Worm (Caenorhabditis elegans) whole organism, L4 larva: ENCODE measurements around the gene slfl-5.
A peak's percentile ranks its signal among the peaks of the same experiment; 100 is the strongest.

Experiments used
- D1046.2 ChIP-seq: fragments of 200-800 bp; sonication (Bioruptor generic); IDR thresholded peaks from 2 replicates; pipeline ENCODE4 v1.3.6; 2022; ENCODE audit warnings: missing genetic modification characterization, missing compliant biosample characterization
- F10B5.3 ChIP-seq: sonication (generic microtip); optimal IDR thresholded peaks from 2 replicates; lab custom pipeline; 2016; ENCODE audit warnings: mild to moderate bottlenecking, missing genetic modification characterization, missing compliant biosample characterization
- F26F4.8 ChIP-seq: fragments of 200-800 bp; sonication (Bioruptor generic); conservative IDR thresholded peaks from 2 replicates; pipeline ENCODE4 v1.3.6; 2022; ENCODE audit warnings: missing genetic modification characterization, missing compliant biosample characterization
- F49E8.2 ChIP-seq: sonication (generic microtip); optimal IDR thresholded peaks from 2 replicates; lab custom pipeline; 2016; ENCODE audit warnings: missing compliant biosample characterization, mild to moderate bottlenecking, missing genetic modification characterization, borderline replicate concordance
- T20F7.1 ChIP-seq: fragments of 200-800 bp; sonication (Bioruptor generic); optimal IDR thresholded peaks from 2 replicates; lab custom pipeline; 2018; ENCODE audit warnings: mild to moderate bottlenecking, missing genetic modification characterization, missing compliant biosample characterization
- Y48G9A.11 ChIP-seq: fragments of 200-800 bp; sonication (Bioruptor generic); IDR thresholded peaks from 2 replicates; pipeline ENCODE4 v1.3.6; 2022; ENCODE audit warnings: missing genetic modification reagents, missing genetic modification characterization, missing compliant biosample characterization
- ZK546.5 ChIP-seq, 2 experiments: sonication (generic microtip); optimal IDR thresholded peaks; 2 replicates each; lab custom pipeline; 2017; ENCODE audit warnings: missing biosample characterization in 2 of 2, missing genetic modification characterization in 2 of 2
- arid-1 ChIP-seq: fragments of 200-800 bp; sonication (Bioruptor generic); conservative IDR thresholded peaks from 2 replicates; pipeline ENCODE4 v1.3.6; 2022; ENCODE audit warnings: missing genetic modification reagents, missing genetic modification characterization, missing compliant biosample characterization
- ceh-28 ChIP-seq: fragments of 150-350 bp; optimal IDR thresholded peaks from 2 replicates; lab custom pipeline; 2014; ENCODE audit warnings: missing biosample characterization, missing genetic modification reagents, missing genetic modification characterization
- ceh-44 ChIP-seq: fragments of 200-800 bp; sonication (Bioruptor generic); IDR thresholded peaks from 2 replicates; pipeline ENCODE4 v1.3.6; 2022; ENCODE audit warnings: missing genetic modification reagents, missing genetic modification characterization, missing compliant biosample characterization
- ceh-62 ChIP-seq: sonication (generic microtip); optimal IDR thresholded peaks from 2 replicates; lab custom pipeline; 2017; ENCODE audit warnings: missing biosample characterization, missing genetic modification characterization
- ctbp-1 ChIP-seq: fragments of 200-800 bp; sonication (Bioruptor generic); IDR thresholded peaks from 2 replicates; pipeline ENCODE4 v1.3.6; 2022; ENCODE audit warnings: missing genetic modification reagents, missing genetic modification characterization, missing compliant biosample characterization
- daf-16 ChIP-seq, 3 experiments: sonication (generic microtip); optimal IDR thresholded peaks; 2 replicates each; lab custom pipeline; 2016 to 2017; ENCODE audit warnings: missing genetic modification characterization in 3 of 3, missing genetic modification reagents in 3 of 3, mild to moderate bottlenecking in 2 of 3, missing compliant biosample characterization in 2 of 3, missing biosample characterization in 1 of 3, moderate library complexity in 1 of 3
- dpl-1 ChIP-seq: fragments of 150-350 bp; optimal IDR thresholded peaks from 2 replicates; lab custom pipeline; 2014; ENCODE audit warnings: missing biosample characterization, missing genetic modification reagents, missing genetic modification characterization
- egl-27 ChIP-seq: sonication (generic microtip); optimal IDR thresholded peaks from 3 replicates; lab custom pipeline; 2017; ENCODE audit warnings: missing biosample characterization, missing genetic modification reagents, missing genetic modification characterization
- fkh-10 ChIP-seq: fragments of 150-350 bp; optimal IDR thresholded peaks from 2 replicates; lab custom pipeline; 2014; ENCODE audit warnings: missing biosample characterization, missing genetic modification reagents, missing genetic modification characterization
- fos-1 ChIP-seq: fragments of 150-350 bp; optimal IDR thresholded peaks from 2 replicates; lab custom pipeline; 2014; ENCODE audit warnings: missing biosample characterization, missing genetic modification characterization
- lin-1 ChIP-seq: fragments of 200-800 bp; sonication (Bioruptor generic); IDR thresholded peaks from 2 replicates; pipeline ENCODE4 v1.3.6; 2022; ENCODE audit warnings: missing genetic modification reagents, missing genetic modification characterization, missing compliant biosample characterization
- lin-13 ChIP-seq: fragments of 150-350 bp; optimal IDR thresholded peaks from 2 replicates; lab custom pipeline; 2014; ENCODE audit warnings: missing biosample characterization, missing genetic modification reagents, missing genetic modification characterization
- lin-38 ChIP-seq: fragments of 200-800 bp; sonication (Bioruptor generic); IDR thresholded peaks from 2 replicates; pipeline ENCODE4 v1.3.6; 2022; ENCODE audit warnings: missing genetic modification reagents, missing genetic modification characterization, missing compliant biosample characterization
- mep-1 ChIP-seq: fragments of 150-350 bp; sonication (generic microtip); optimal IDR thresholded peaks from 3 replicates; lab custom pipeline; 2014; ENCODE audit warnings: missing biosample characterization, missing genetic modification characterization
- mes-2 ChIP-seq: sonication (generic microtip); optimal IDR thresholded peaks from 2 replicates; lab custom pipeline; 2016; ENCODE audit warnings: missing genotype, mild to moderate bottlenecking, missing genetic modification characterization, missing compliant biosample characterization; ENCODE audit not compliant: poor library complexity, severe bottlenecking
- mxl-2 ChIP-seq: fragments of 200-800 bp; sonication (Bioruptor generic); conservative IDR thresholded peaks from 2 replicates; pipeline ENCODE4 v1.3.6; 2022; ENCODE audit warnings: missing genetic modification reagents, missing genetic modification characterization, missing compliant biosample characterization
- nhr-10 ChIP-seq: fragments of 150-350 bp; optimal IDR thresholded peaks from 2 replicates; lab custom pipeline; 2014; ENCODE audit warnings: missing biosample characterization, missing genetic modification characterization
- nhr-102 ChIP-seq: sonication (generic microtip); optimal IDR thresholded peaks from 2 replicates; lab custom pipeline; 2016; ENCODE audit warnings: mild to moderate bottlenecking, missing genetic modification characterization, moderate library complexity, missing compliant biosample characterization
- nhr-42 ChIP-seq: fragments of 200-800 bp; sonication (Bioruptor generic); IDR thresholded peaks from 2 replicates; pipeline ENCODE4 v1.3.6; 2022; ENCODE audit warnings: missing genetic modification characterization, missing compliant biosample characterization
- nhr-48 ChIP-seq: sonication (generic microtip); optimal IDR thresholded peaks from 2 replicates; lab custom pipeline; 2016; ENCODE audit warnings: mild to moderate bottlenecking, missing genetic modification characterization, missing compliant biosample characterization
- nhr-6 ChIP-seq: fragments of 150-350 bp; optimal IDR thresholded peaks from 2 replicates; lab custom pipeline; 2014; ENCODE audit warnings: missing biosample characterization, missing genetic modification characterization
- nhr-77 ChIP-seq: fragments of 150-350 bp; optimal IDR thresholded peaks from 2 replicates; lab custom pipeline; 2014; ENCODE audit warnings: missing biosample characterization, missing genetic modification characterization
- sdz-12 ChIP-seq: fragments of 200-800 bp; sonication (Bioruptor generic); optimal IDR thresholded peaks from 2 replicates; lab custom pipeline; 2018; ENCODE audit warnings: mild to moderate bottlenecking, missing genetic modification characterization, missing compliant biosample characterization
- spr-3 ChIP-seq: fragments of 200-800 bp; sonication (Bioruptor generic); optimal IDR thresholded peaks from 2 replicates; lab custom pipeline; 2018; ENCODE audit warnings: mild to moderate bottlenecking, missing genetic modification characterization, missing compliant biosample characterization
- unc-62 ChIP-seq, 3 experiments: fragments of 150-350 bp in 1 of 3; sonication (generic microtip); optimal IDR thresholded peaks in 2 of 3; peaks in 1 of 3; 1 replicate in 1 of 3; 2 replicates in 2 of 3; lab custom pipeline; 2014 to 2017; ENCODE audit warnings: missing biosample characterization in 3 of 3, missing genetic modification characterization in 3 of 3, missing genetic modification reagents in 3 of 3, missing genotype in 1 of 3
- zfp-2 ChIP-seq: sonication (generic microtip); optimal IDR thresholded peaks from 2 replicates; lab custom pipeline; 2016; ENCODE audit warnings: mild to moderate bottlenecking, missing genetic modification characterization, missing compliant biosample characterization
- zfp-3 ChIP-seq: fragments of 200-800 bp; sonication (Bioruptor generic); conservative IDR thresholded peaks from 2 replicates; pipeline ENCODE4 v1.3.6; 2022; ENCODE audit warnings: missing genetic modification reagents, missing genetic modification characterization, missing compliant biosample characterization
- zip-2 ChIP-seq: fragments of 150-350 bp; optimal IDR thresholded peaks from 2 replicates; lab custom pipeline; 2014; ENCODE audit warnings: missing biosample characterization, missing genetic modification characterization
- ztf-11 ChIP-seq: fragments of 150-350 bp; optimal IDR thresholded peaks from 2 replicates; lab custom pipeline; 2014; ENCODE audit warnings: missing biosample characterization, missing genetic modification characterization

Gene slfl-5

DNA sequence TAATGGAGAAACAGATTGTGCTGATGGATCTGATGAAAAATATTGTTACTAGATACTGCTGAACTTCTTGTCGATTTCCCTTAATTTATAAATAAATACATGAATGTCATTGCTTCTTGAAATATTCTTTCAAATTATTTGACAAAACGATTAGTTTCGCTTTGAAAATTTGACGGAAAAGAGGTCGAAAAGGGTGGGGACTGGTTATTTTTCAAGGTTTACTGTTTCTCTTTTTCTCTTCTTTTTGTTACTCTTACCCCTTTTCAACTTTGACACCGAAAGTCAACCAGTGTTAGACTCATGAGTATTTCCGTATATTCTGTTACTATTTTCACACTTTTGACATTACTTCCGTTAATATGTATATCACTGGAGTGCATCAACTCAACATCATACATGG, 10.5 kb upstream of the slfl-5 start, which contains the start of gene T04H1.12:
TSS of gene T04H1.12 (plus strand) at position 301 of the 400 bp plus-strand sequence.
- TF ChIP-seq fkh-10 (GFP tag; lab: Kevin White, UChicago): no peak
- TF ChIP-seq mxl-2 (GFP tag; lab: Robert Waterston, UW): no peak
- TF ChIP-seq unc-62 (GFP tag; optimal IDR thresholded peaks at IDR 0.05 in 1 of 2; lab: Kevin White, UChicago): peak in 1 of 2 experiments; percentile 23
- no peak for TF ChIP-seq unc-62 (tag; optimal IDR thresholded peaks at IDR 0.05; lab: Kevin White, UChicago)
- TF ChIP-seq nhr-42 (GFP tag; lab: Robert Waterston, UW): no peak
- TF ChIP-seq D1046.2 (GFP tag; lab: Robert Waterston, UW): no peak
- no peak for TF ChIP-seq lin-38 (GFP tag; lab: Robert Waterston, UW)
- no peak for TF ChIP-seq F10B5.3 (tag; lab: Kevin White, UChicago)
- TF ChIP-seq nhr-102 (tag; lab: Kevin White, UChicago): no peak
- no peak for TF ChIP-seq nhr-10 (tag; lab: Kevin White, UChicago)

DNA sequence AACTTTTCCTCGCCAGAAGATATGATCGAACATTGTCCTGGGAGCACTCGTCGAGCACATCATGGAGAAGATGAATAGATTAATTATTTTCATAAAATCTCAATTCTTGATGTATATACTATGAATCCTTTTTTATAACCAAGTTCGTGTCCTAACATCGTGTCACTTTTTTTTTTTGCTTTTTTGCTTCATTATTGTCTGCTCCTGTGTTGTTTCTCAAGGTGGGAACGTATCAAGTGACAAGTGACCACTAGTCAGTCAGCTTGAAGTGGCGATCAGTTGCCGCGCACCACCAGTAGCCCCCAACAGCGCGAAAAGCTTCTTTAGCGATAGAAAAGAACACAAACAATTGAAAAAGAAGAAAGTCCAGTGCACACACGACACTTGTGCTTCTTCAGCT, 7.4 kb upstream of the slfl-5 start, which contains the start of gene lrx-1:
TSS of gene lrx-1 (plus strand) at position 301 of the 400 bp plus-strand sequence.
- no peak for TF ChIP-seq nhr-48 (tag; lab: Kevin White, UChicago)
- TF ChIP-seq ceh-44 (GFP tag; lab: Robert Waterston, UW): no peak
- no peak for TF ChIP-seq ZK546.5 (tag; optimal IDR thresholded peaks at IDR 0.05; lab: Kevin White, UChicago)
- no peak for TF ChIP-seq lin-13 (GFP tag; lab: Kevin White, UChicago)
- no peak for TF ChIP-seq ceh-28 (tag; lab: Kevin White, UChicago)
- TF ChIP-seq arid-1 (GFP tag; lab: Robert Waterston, UW): no peak
- TF ChIP-seq ctbp-1 (GFP tag; lab: Robert Waterston, UW): no peak

DNA sequence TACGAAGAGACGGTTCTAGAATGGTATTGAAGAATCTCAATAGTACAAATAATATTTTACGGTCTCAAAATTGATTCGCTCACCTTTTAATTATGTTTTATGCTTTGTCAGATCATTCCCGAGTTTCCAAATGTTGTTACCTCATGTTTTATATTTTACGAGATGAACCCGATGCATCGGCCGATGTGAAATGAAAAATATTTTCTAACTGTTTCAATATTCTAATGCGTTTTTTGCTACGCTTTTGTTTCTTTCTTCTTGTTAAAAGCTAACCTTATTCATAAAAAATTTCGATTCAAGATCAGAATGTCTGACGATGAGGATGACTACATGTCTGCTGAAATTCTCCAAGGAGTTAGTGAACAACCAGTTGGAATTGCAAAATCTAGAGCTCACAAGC, 6.2 kb upstream of the slfl-5 start, which contains the start of gene T04H1.5:
TSS of gene T04H1.5 (plus strand) at position 301 of the 400 bp plus-strand sequence.
- TF ChIP-seq spr-3 (GFP tag; lab: Kevin White, UChicago) (no peak), mep-1 (tag; lab: Kevin White, UChicago) (no peak), ztf-11 (no peak), ceh-44 (GFP tag; lab: Robert Waterston, UW) (no peak), ZK546.5 (tag; optimal IDR thresholded peaks at IDR 0.05; lab: Kevin White, UChicago) (no peak), lin-1 (GFP tag; lab: Robert Waterston, UW) (no peak), zfp-3 (GFP tag; lab: Robert Waterston, UW) (no peak), zfp-2 (tag; lab: Kevin White, UChicago) (no peak), nhr-6 (tag; lab: Kevin White, UChicago) (no peak), nhr-77 (tag; lab: Kevin White, UChicago) (no peak), mes-2 (tag; lab: Kevin White, UChicago) (no peak), ceh-62 (no peak), F49E8.2 (tag; lab: Kevin White, UChicago) (no peak), fos-1 (tag; lab: Kevin White, UChicago) (no peak)
- TF ChIP-seq, all 104 proteins: peak for 0

DNA sequence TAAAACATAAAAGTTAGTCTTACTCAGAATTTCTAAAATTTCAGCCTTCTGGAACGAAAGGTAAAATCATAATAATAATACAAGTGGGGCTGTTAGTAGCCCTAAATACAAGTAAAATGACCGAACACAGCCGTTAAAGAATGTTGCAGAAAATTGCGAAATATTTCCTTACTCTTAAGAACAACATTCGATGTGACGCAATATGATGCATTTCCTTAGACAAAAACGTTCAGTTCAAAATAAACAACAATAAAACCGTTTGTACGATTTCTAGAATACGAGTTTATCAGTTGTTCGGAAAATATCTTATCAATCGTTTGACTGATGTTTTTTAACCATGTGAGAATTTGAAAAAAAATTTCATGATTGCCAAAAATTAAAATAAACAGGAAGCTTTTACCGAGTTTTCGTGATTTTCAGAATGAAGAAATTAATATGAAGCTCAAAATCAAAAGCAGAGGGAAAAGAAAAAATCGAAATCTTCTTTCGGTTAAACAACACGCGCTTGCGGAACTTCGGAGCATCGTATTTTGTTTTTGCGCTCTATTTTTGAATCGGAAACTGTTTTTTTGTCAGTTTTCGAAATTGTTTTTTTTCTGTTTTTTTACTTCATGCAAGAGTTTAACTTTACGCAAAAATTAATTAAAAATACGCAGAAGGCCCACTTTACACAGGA, 1.1 kb upstream of the slfl-5 start:
- TF ChIP-seq zip-2 (tag; lab: Kevin White, UChicago) (peak; percentile 72), T20F7.1 (GFP tag; lab: Kevin White, UChicago) (peak; percentile 93), mes-2 (tag; lab: Kevin White, UChicago) (peak; percentile 38), Y48G9A.11 (GFP tag; lab: Robert Waterston, UW) (peak; percentile 66), zfp-2 (tag; lab: Kevin White, UChicago) (no peak), nhr-6 (tag; lab: Kevin White, UChicago) (peak; percentile 86), sdz-12 (no peak), nhr-102 (tag; lab: Kevin White, UChicago) (no peak), nhr-48 (tag; lab: Kevin White, UChicago) (no peak), dpl-1 (GFP tag; lab: Kevin White, UChicago) (peak; percentile 60), F26F4.8 (GFP tag; lab: Robert Waterston, UW) (no peak), daf-16 (GFP tag; optimal IDR thresholded peaks at IDR 0.05; lab: Kevin White, UChicago) (no peak), daf-16 (tag; optimal IDR thresholded peaks at IDR 0.05; lab: Kevin White, UChicago) (peak; percentile 92), egl-27 (tag; lab: Kevin White, UChicago) (no peak)
